Fruit fly (Drosophila melanogaster) whole organism, embryonic: ENCODE results near the gene Phyhd1.

Experiments used
- CG10147 ChIP-seq: fragments of 200-800 bp; sonication (Bioruptor generic); optimal IDR thresholded peaks from 2 replicates; lab custom pipeline; 2019; ENCODE audit warnings: missing biosample characterization, mild to moderate bottlenecking, missing genetic modification characterization, moderate library complexity
- CG11723 ChIP-seq: fragments of 200-800 bp; sonication (Bioruptor generic); optimal IDR thresholded peaks from 2 replicates; lab custom pipeline; 2017; ENCODE audit warnings: missing biosample characterization, mild to moderate bottlenecking, missing genetic modification characterization
- CG12236 ChIP-seq: fragments of 200-800 bp; sonication (Bioruptor generic); optimal IDR thresholded peaks from 2 replicates; lab custom pipeline; 2016; ENCODE audit warnings: missing biosample characterization, missing genetic modification characterization
- CG3407 ChIP-seq: fragments of 200-800 bp; sonication (Bioruptor generic); optimal IDR thresholded peaks from 2 replicates; lab custom pipeline; 2018; ENCODE audit warnings: missing biosample characterization, mild to moderate bottlenecking, missing genetic modification characterization
- CG3838 ChIP-seq: fragments of 200-800 bp; sonication (Bioruptor generic); optimal IDR thresholded peaks from 3 replicates; lab custom pipeline; 2016; ENCODE audit warnings: missing biosample characterization, missing genetic modification characterization
- Jarid2 ChIP-seq: fragments of 200-800 bp; sonication (Bioruptor generic); optimal IDR thresholded peaks from 3 replicates; lab custom pipeline; 2017; ENCODE audit warnings: mild to moderate bottlenecking, missing biosample characterization, missing genetic modification reagents, missing genetic modification characterization
- hb ChIP-seq: fragments of 200-800 bp; sonication (Bioruptor generic); IDR thresholded peaks from 3 replicates; pipeline ENCODE4 v1.3.6; 2022; ENCODE audit warnings: missing biosample characterization, missing genetic modification characterization; ENCODE audit not compliant: partially characterized antibody

- TF ChIP-seq CG3407 (GFP tag; lab: Kevin White, UChicago): no peak
- no peak for TF ChIP-seq CG3838 (GFP tag; lab: Kevin White, UChicago)
- no peak for TF ChIP-seq hb (GFP tag; lab: Robert Waterston, UW)
- no peak for TF ChIP-seq CG10147
- no peak for TF ChIP-seq CG11723 (GFP tag; lab: Kevin White, UChicago)
- TF ChIP-seq CG12236 (GFP tag; lab: Kevin White, UChicago): no peak
- no peak for TF ChIP-seq Jarid2 (GFP tag; lab: Kevin White, UChicago)
Measured at dm6 chr3R:10661098-10661497, 19.6 kb downstream of the Phyhd1 start.
